Worm (Caenorhabditis elegans) whole organism, young adult: Measurements from ENCODE around the gene srh-292.

Experiments
- B0035.1 ChIP-seq: sonication (generic microtip); optimal IDR thresholded peaks from 2 replicates; lab custom pipeline; 2016; ENCODE audit warnings: missing genetic modification characterization, mild to moderate bottlenecking, missing compliant biosample characterization, missing genotype, missing genetic modification reagents
- F39B2.1 ChIP-seq: fragments of 200-800 bp; sonication (Bioruptor generic); IDR thresholded peaks from 2 replicates; pipeline ENCODE4 v1.3.6; 2022; ENCODE audit warnings: missing genetic modification reagents, missing genetic modification characterization, missing compliant biosample characterization
- F52B5.7 ChIP-seq: sonication (generic microtip); optimal IDR thresholded peaks from 2 replicates; lab custom pipeline; 2016; ENCODE audit warnings: mild to moderate bottlenecking, missing genetic modification characterization, missing compliant biosample characterization
- F55B11.4 ChIP-seq: sonication (generic microtip); optimal IDR thresholded peaks from 2 replicates; lab custom pipeline; 2016; ENCODE audit warnings: missing compliant biosample characterization, missing genetic modification characterization, borderline replicate concordance; ENCODE audit not compliant: insufficient read depth
- F57A8.1 ChIP-seq: fragments of 200-800 bp; sonication (Bioruptor generic); optimal IDR thresholded peaks from 2 replicates; lab custom pipeline; 2018; ENCODE audit warnings: mild to moderate bottlenecking, missing genetic modification characterization, moderate library complexity, missing compliant biosample characterization
- Y53F4B.3 ChIP-seq: fragments of 200-800 bp; sonication (Bioruptor generic); IDR thresholded peaks from 2 replicates; pipeline ENCODE4 v1.3.6; 2022; ENCODE audit warnings: missing genetic modification reagents, missing genetic modification characterization, missing compliant biosample characterization
- Y53G8AR.9 ChIP-seq: fragments of 200-800 bp; sonication (Bioruptor generic); conservative IDR thresholded peaks from 2 replicates; pipeline ENCODE4 v1.3.6; 2022; ENCODE audit warnings: missing genetic modification reagents, missing genetic modification characterization, missing compliant biosample characterization
- bed-1 ChIP-seq: fragments of 200-800 bp; sonication (Bioruptor generic); IDR thresholded peaks from 2 replicates; pipeline ENCODE4 v1.3.6; 2022; ENCODE audit warnings: missing genetic modification reagents, missing genetic modification characterization, missing compliant biosample characterization
- ccch-3 ChIP-seq: fragments of 200-800 bp; sonication (Bioruptor generic); optimal IDR thresholded peaks from 2 replicates; lab custom pipeline; 2018; ENCODE audit warnings: mild to moderate bottlenecking, missing genetic modification characterization, missing compliant biosample characterization
- cebp-2 ChIP-seq: fragments of 200-800 bp; sonication (Bioruptor generic); IDR thresholded peaks from 2 replicates; pipeline ENCODE4 v1.3.6; 2022; ENCODE audit warnings: missing genetic modification characterization, missing compliant biosample characterization
- ceh-58 ChIP-seq: fragments of 200-800 bp; sonication (Bioruptor generic); IDR thresholded peaks from 2 replicates; pipeline ENCODE4 v1.3.6; 2022; ENCODE audit warnings: missing genetic modification characterization, missing compliant biosample characterization
- ceh-79 ChIP-seq: sonication (generic microtip); optimal IDR thresholded peaks from 2 replicates; lab custom pipeline; 2017; ENCODE audit warnings: mild to moderate bottlenecking, missing genetic modification characterization, missing compliant biosample characterization
- ceh-91 ChIP-seq: fragments of 200-800 bp; sonication (Bioruptor generic); IDR thresholded peaks from 2 replicates; pipeline ENCODE4 v1.3.6; 2022; ENCODE audit warnings: missing genetic modification reagents, missing genetic modification characterization, missing compliant biosample characterization
- die-1 ChIP-seq: sonication (generic microtip); optimal IDR thresholded peaks from 2 replicates; lab custom pipeline; 2016; ENCODE audit warnings: missing genotype, mild to moderate bottlenecking, missing genetic modification characterization, missing compliant biosample characterization
- dox-1 ChIP-seq: fragments of 200-800 bp; sonication (Bioruptor generic); IDR thresholded peaks from 2 replicates; pipeline ENCODE4 v1.3.6; 2022; ENCODE audit warnings: missing genetic modification reagents, missing genetic modification characterization, missing compliant biosample characterization
- ekl-4 ChIP-seq: fragments of 200-800 bp; sonication (Bioruptor generic); IDR thresholded peaks from 2 replicates; pipeline ENCODE4 v1.3.6; 2022; ENCODE audit warnings: missing genetic modification reagents, missing genetic modification characterization, missing compliant biosample characterization
- ets-4 ChIP-seq: fragments of 200-800 bp; sonication (Bioruptor generic); optimal IDR thresholded peaks from 2 replicates; lab custom pipeline; 2018; ENCODE audit warnings: mild to moderate bottlenecking, missing genetic modification characterization, missing compliant biosample characterization
- hlh-26 ChIP-seq: fragments of 200-800 bp; sonication (Bioruptor generic); conservative IDR thresholded peaks from 2 replicates; pipeline ENCODE4 v1.3.6; 2022; ENCODE audit warnings: missing genetic modification reagents, missing genetic modification characterization, missing compliant biosample characterization
- hsf-1 ChIP-seq: fragments of 200-800 bp; sonication (Bioruptor generic); IDR thresholded peaks from 2 replicates; pipeline ENCODE4 v1.3.6; 2022; ENCODE audit warnings: missing genetic modification reagents, missing genetic modification characterization, missing compliant biosample characterization
- lin-35 ChIP-seq, 3 experiments: fragments of 150-350 bp in 2 of 3; sonication (generic microtip) in 1 of 3; optimal IDR thresholded peaks; 2 replicates each; lab custom pipeline; 2014 to 2018; ENCODE audit warnings: missing biosample characterization in 3 of 3, missing genetic modification characterization in 3 of 3, missing genetic modification reagents in 3 of 3
- lin-40 ChIP-seq: sonication (generic microtip); optimal IDR thresholded peaks from 2 replicates; lab custom pipeline; 2016; ENCODE audit warnings: missing genetic modification characterization, mild to moderate bottlenecking, missing compliant biosample characterization, missing genotype, missing genetic modification reagents
- lsl-1 ChIP-seq: fragments of 200-800 bp; sonication (Bioruptor generic); optimal IDR thresholded peaks from 2 replicates; lab custom pipeline; 2018; ENCODE audit warnings: mild to moderate bottlenecking, missing genetic modification characterization, moderate library complexity, missing compliant biosample characterization
- mcd-1 ChIP-seq: fragments of 200-800 bp; sonication (Bioruptor generic); IDR thresholded peaks from 2 replicates; pipeline ENCODE4 v1.3.6; 2022; ENCODE audit warnings: missing genetic modification reagents, missing genetic modification characterization, missing compliant biosample characterization
- nhr-179 ChIP-seq: sonication (generic microtip); optimal IDR thresholded peaks from 2 replicates; lab custom pipeline; 2016; ENCODE audit warnings: mild to moderate bottlenecking, missing genetic modification characterization, missing compliant biosample characterization
- pbrm-1 ChIP-seq: fragments of 200-800 bp; sonication (Bioruptor generic); IDR thresholded peaks from 2 replicates; pipeline ENCODE4 v1.3.6; 2022; ENCODE audit warnings: missing genetic modification reagents, missing genetic modification characterization, missing compliant biosample characterization
- pha-4 ChIP-seq: fragments of 150-350 bp; sonication (generic microtip); optimal IDR thresholded peaks from 2 replicates; lab custom pipeline; 2014; ENCODE audit warnings: missing biosample characterization, missing genetic modification reagents, missing genetic modification characterization
- rpc-1 ChIP-seq, 2 experiments: fragments of 150-350 bp in 1 of 2; sonication (generic microtip) in 1 of 2; optimal IDR thresholded peaks; 2 replicates each; lab custom pipeline; 2014 to 2018; ENCODE audit warnings: missing biosample characterization in 1 of 2, missing genetic modification characterization in 1 of 2, missing genetic modification reagents in 1 of 2, missing genotype in 1 of 2
- sdz-38 ChIP-seq: sonication (generic microtip); optimal IDR thresholded peaks from 2 replicates; lab custom pipeline; 2016; ENCODE audit warnings: missing genotype, missing genetic modification characterization, missing compliant biosample characterization
- snpc-3.4 ChIP-seq: sonication (generic microtip); optimal IDR thresholded peaks from 2 replicates; lab custom pipeline; 2017; ENCODE audit warnings: missing genetic modification characterization, mild to moderate bottlenecking, missing compliant biosample characterization, antibody characterized with exemption, moderate library complexity, missing genotype, missing genetic modification reagents
- tbp1 ChIP-seq: fragments of 200-800 bp; sonication (Bioruptor generic); optimal IDR thresholded peaks from 2 replicates; lab custom pipeline; 2018; ENCODE audit warnings: mild to moderate bottlenecking, missing genetic modification characterization, missing compliant biosample characterization
- tbx-9 ChIP-seq: sonication (generic microtip); optimal IDR thresholded peaks from 2 replicates; lab custom pipeline; 2016; ENCODE audit warnings: borderline replicate concordance, missing genetic modification characterization, inconsistent platforms, missing compliant biosample characterization
- tlf-1 ChIP-seq: fragments of 200-800 bp; sonication (Bioruptor generic); optimal IDR thresholded peaks from 2 replicates; lab custom pipeline; 2018; ENCODE audit warnings: mild to moderate bottlenecking, missing genetic modification characterization, missing compliant biosample characterization
- unc-130 ChIP-seq: sonication (generic microtip); optimal IDR thresholded peaks from 2 replicates; lab custom pipeline; 2016; ENCODE audit warnings: missing genetic modification reagents, missing genetic modification characterization, missing compliant biosample characterization
- ztf-3 ChIP-seq: fragments of 200-800 bp; sonication (Bioruptor generic); optimal IDR thresholded peaks from 2 replicates; lab custom pipeline; 2018; ENCODE audit warnings: mild to moderate bottlenecking, missing genetic modification characterization, missing compliant biosample characterization
- ztf-6 ChIP-seq: fragments of 200-800 bp; sonication (Bioruptor generic); IDR thresholded peaks from 2 replicates; pipeline ENCODE4 v1.3.6; 2022; ENCODE audit warnings: missing genetic modification reagents, missing genetic modification characterization, missing compliant biosample characterization

The srh-292 gene

ce11 chrV:17783542-17783941, 19.0 kb upstream of the srh-292 start, which contains the start of gene srab-12 (continued):
- TF ChIP-seq lsl-1 (GFP tag; lab: Kevin White, UChicago) (no peak), tbx-9 (tag; lab: Kevin White, UChicago) (no peak)

DNA sequence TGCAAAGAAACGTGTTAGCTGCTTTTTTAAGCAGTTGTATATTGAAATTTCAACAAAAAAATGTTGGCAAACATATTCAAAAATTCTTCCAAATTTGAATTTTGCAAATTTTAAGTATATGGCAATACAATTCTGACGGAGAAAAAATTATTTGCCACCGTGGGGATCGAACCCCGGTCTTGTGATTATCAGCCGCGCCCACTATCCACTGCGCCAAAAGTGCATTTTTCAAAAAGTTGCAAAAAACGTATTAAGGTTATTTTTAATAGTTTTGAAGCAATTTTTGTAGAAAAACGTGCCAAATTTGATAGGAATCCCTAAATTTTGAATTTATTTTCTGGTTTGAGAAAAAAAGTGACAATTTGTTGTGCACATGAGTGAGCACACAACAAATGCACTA, 18.2 kb upstream of the srh-292 start:
- TF ChIP-seq dox-1 (GFP tag; lab: Robert Waterston, UW) (no peak), ets-4 (no peak), ceh-58 (GFP tag; lab: Robert Waterston, UW) (no peak), Y53G8AR.9 (no peak), die-1 (no peak), tlf-1 (no peak), lin-35 (GFP tag; optimal IDR thresholded peaks at IDR 0.05; lab: Kevin White, UChicago) (no peak), tbp1 (GFP tag; lab: Kevin White, UChicago) (peak; percentile 53), sdz-38 (tag; lab: Kevin White, UChicago) (no peak), hsf-1 (GFP tag; lab: Robert Waterston, UW) (no peak), ztf-6 (no peak), rpc-1 (optimal IDR thresholded peaks at IDR 0.05; lab: Kevin White, UChicago) (no peak), rpc-1 (tag; optimal IDR thresholded peaks at IDR 0.05; lab: Kevin White, UChicago) (peak; percentile 41), B0035.1 (no peak), F57A8.1 (no peak), lin-40 (no peak)
- TF ChIP-seq, all 124 proteins: peak for 2

DNA sequence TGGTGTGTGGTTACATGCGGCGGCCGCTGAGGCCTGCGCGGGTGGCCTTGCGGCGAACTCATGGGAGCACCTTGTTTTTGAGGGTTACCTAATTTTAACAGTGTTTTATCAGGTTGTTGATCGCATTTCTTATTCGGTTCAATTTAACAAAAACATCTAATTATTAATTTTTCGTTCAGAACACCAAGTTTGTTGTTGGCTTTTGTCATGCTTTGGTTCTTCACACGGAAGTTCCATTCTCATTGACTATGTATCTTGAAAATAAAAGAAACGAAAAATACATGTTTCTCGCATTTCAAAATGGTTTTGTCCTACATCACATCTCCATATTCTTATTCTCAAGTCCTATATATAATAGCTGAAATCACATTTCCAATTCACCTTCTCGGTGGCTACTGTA, 12.4 kb upstream of the srh-292 start, which contains the start of gene srh-290:
Gene srh-290 (plus strand): TSS at position 301 of the 400 bp plus-strand sequence.
- TF ChIP-seq ceh-91 (no peak), hlh-26 (no peak), ztf-3 (GFP tag; lab: Kevin White, UChicago) (no peak)

DNA sequence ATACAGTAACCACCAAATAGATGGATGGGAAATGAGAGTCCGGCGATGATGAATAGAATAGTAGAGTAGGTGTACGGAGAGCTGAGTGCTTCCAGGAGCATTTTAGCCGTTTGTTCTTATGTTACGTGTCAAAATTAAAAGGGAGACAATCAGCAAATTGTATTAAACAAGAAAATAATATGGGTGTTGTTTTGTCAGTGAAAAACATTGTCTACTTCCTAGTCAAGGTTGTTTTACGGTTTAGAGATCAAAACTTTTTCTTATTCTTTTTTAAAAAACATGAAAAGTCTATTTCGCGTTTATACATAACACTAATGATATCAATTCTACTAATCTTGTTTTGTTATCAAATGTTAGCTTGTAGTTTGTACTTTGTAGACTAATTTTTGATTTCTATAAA, 8.6 kb upstream of the srh-292 start, which contains the start of gene srh-289:
Gene srh-289 (minus strand): TSS at position 101 of the 400 bp plus-strand sequence.
- TF ChIP-seq ceh-79 (tag; lab: Kevin White, UChicago) (no peak), Y53F4B.3 (GFP tag; lab: Robert Waterston, UW) (no peak), ets-4 (no peak), nhr-179 (tag; lab: Kevin White, UChicago) (no peak), mcd-1 (GFP tag; lab: Robert Waterston, UW) (no peak), cebp-2 (GFP tag; lab: Robert Waterston, UW) (no peak), bed-1 (GFP tag; lab: Robert Waterston, UW) (no peak), unc-130 (GFP tag; lab: Kevin White, UChicago) (no peak), die-1 (no peak), pha-4 (tag; lab: Kevin White, UChicago) (no peak), F39B2.1 (no peak), snpc-3.4 (no peak), ccch-3 (GFP tag; lab: Kevin White, UChicago) (no peak)

DNA sequence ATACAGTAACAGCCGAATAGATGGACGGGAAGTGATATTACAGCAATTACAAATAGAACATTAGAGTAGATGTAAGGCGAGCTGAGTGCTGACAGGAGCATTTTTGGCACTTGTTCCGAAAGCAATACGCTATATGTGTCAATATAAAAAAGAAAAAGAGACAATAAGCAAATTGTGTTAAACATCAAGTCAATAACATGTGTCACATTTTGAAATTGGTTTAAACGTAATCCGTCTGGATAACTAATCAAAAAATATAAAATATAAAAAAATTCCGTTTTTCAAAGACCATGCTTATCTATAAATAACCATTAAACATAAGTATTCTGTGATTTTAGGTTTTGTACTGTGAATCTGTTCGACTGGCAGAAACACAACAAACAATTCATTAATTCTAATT, 6.9 kb upstream of the srh-292 start, which contains the start of gene srh-288:
Gene srh-288 (minus strand): TSS at position 101 of the 400 bp plus-strand sequence.
- no peak for TF ChIP-seq pbrm-1 (GFP tag; lab: Robert Waterston, UW)
- TF ChIP-seq ekl-4 (GFP tag; lab: Robert Waterston, UW), result no peak
- TF ChIP-seq F55B11.4 (tag; lab: Kevin White, UChicago), result no peak
- TF ChIP-seq F52B5.7, result no peak
- TF ChIP-seq, all 124 proteins: peak for 0
